Worm (Caenorhabditis elegans) whole organism, L1 larva: Measurements from ENCODE around the gene lag-1.

ENCODE experiments used
- C04F5.9 ChIP-seq: sonication (generic microtip); optimal IDR thresholded peaks from 2 replicates; lab custom pipeline; 2016; ENCODE audit warnings: missing genetic modification characterization, missing compliant biosample characterization
- C16A3.4 ChIP-seq: fragments of 150-350 bp; optimal IDR thresholded peaks from 2 replicates; lab custom pipeline; 2014; ENCODE audit warnings: missing biosample characterization, missing genetic modification characterization
- aha-1 ChIP-seq: fragments of 150-350 bp; optimal IDR thresholded peaks from 2 replicates; lab custom pipeline; 2014; ENCODE audit warnings: missing biosample characterization, missing genetic modification characterization
- alr-1 ChIP-seq: fragments of 200-800 bp; sonication (Bioruptor generic); optimal IDR thresholded peaks from 2 replicates; lab custom pipeline; 2018; ENCODE audit warnings: borderline replicate concordance, mild to moderate bottlenecking, missing genetic modification characterization, missing compliant biosample characterization
- blmp-1 ChIP-seq: fragments of 150-350 bp; optimal IDR thresholded peaks from 2 replicates; lab custom pipeline; 2014; ENCODE audit warnings: missing biosample characterization, missing genetic modification characterization
- ceh-8 ChIP-seq: fragments of 200-800 bp; sonication (Bioruptor generic); optimal IDR thresholded peaks from 2 replicates; lab custom pipeline; 2018; ENCODE audit warnings: mild to moderate bottlenecking, missing genetic modification characterization, moderate library complexity, missing compliant biosample characterization
- ceh-82 ChIP-seq, 3 experiments: fragments of 150-350 bp in 1 of 3; sonication (generic microtip) in 2 of 3; optimal IDR thresholded peaks; 2 replicates each; lab custom pipeline; 2014 to 2017; ENCODE audit warnings: missing biosample characterization in 3 of 3, missing genetic modification characterization in 3 of 3
- ces-1 ChIP-seq: fragments of 150-350 bp; optimal IDR thresholded peaks from 2 replicates; lab custom pipeline; 2014; ENCODE audit warnings: missing biosample characterization, missing genetic modification reagents, missing genetic modification characterization
- dsc-1 ChIP-seq: sonication (generic microtip); optimal IDR thresholded peaks from 2 replicates; lab custom pipeline; 2016; ENCODE audit warnings: mild to moderate bottlenecking, missing genetic modification characterization, missing compliant biosample characterization
- efl-3 ChIP-seq: fragments of 200-800 bp; sonication (Bioruptor generic); optimal IDR thresholded peaks from 2 replicates; lab custom pipeline; 2018; ENCODE audit warnings: mild to moderate bottlenecking, missing genetic modification characterization, missing compliant biosample characterization
- elt-2 ChIP-seq: sonication (generic microtip); optimal IDR thresholded peaks from 2 replicates; lab custom pipeline; 2016; ENCODE audit warnings: missing genetic modification characterization, mild to moderate bottlenecking, inconsistent platforms, missing compliant biosample characterization, missing genetic modification reagents
- elt-3 ChIP-seq, 6 experiments: fragments of 150-350 bp in 1 of 6; sonication (generic microtip); optimal IDR thresholded peaks; 2 replicates each; lab custom pipeline; 2017 to 2018; ENCODE audit warnings: missing biosample characterization in 6 of 6, missing genetic modification characterization in 6 of 6, inconsistent platforms in 1 of 6
- fkh-10 ChIP-seq: sonication (generic microtip); optimal IDR thresholded peaks from 2 replicates; lab custom pipeline; 2017; ENCODE audit warnings: missing biosample characterization, missing genetic modification reagents, missing genetic modification characterization
- fos-1 ChIP-seq: fragments of 150-350 bp; optimal IDR thresholded peaks from 2 replicates; lab custom pipeline; 2014; ENCODE audit warnings: missing biosample characterization, missing genetic modification characterization
- grh-1 ChIP-seq: fragments of 200-800 bp; sonication (Bioruptor generic); IDR thresholded peaks from 2 replicates; pipeline ENCODE4 v1.3.6; 2022; ENCODE audit warnings: missing genetic modification reagents, missing genetic modification characterization, missing compliant biosample characterization
- hlh-17 ChIP-seq: fragments of 200-800 bp; sonication (Bioruptor generic); optimal IDR thresholded peaks from 2 replicates; lab custom pipeline; 2018; ENCODE audit warnings: missing genetic modification characterization, mild to moderate bottlenecking, missing compliant biosample characterization, moderate library complexity, borderline replicate concordance
- irx-1 ChIP-seq: sonication (generic microtip); optimal IDR thresholded peaks from 2 replicates; lab custom pipeline; 2016; ENCODE audit warnings: missing genetic modification characterization, missing compliant biosample characterization
- isw-1 ChIP-seq: fragments of 200-800 bp; sonication (Bioruptor generic); IDR thresholded peaks from 2 replicates; pipeline ENCODE4 v1.3.6; 2022; ENCODE audit warnings: missing genetic modification characterization, missing compliant biosample characterization
- lin-13 ChIP-seq: fragments of 150-350 bp; optimal IDR thresholded peaks from 2 replicates; lab custom pipeline; 2014; ENCODE audit warnings: missing biosample characterization, missing genetic modification reagents, missing genetic modification characterization
- lin-14 ChIP-seq: fragments of 200-800 bp; sonication (Bioruptor generic); optimal IDR thresholded peaks from 2 replicates; lab custom pipeline; 2018; ENCODE audit warnings: mild to moderate bottlenecking, missing genetic modification characterization, moderate library complexity, missing compliant biosample characterization
- lin-15B ChIP-seq: fragments of 150-350 bp; sonication (generic microtip); optimal IDR thresholded peaks from 3 replicates; lab custom pipeline; 2014; ENCODE audit warnings: missing biosample characterization, missing genetic modification characterization
- lin-35 ChIP-seq, 2 experiments: fragments of 150-350 bp; optimal IDR thresholded peaks; 2 replicates each; lab custom pipeline; 2014; ENCODE audit warnings: missing biosample characterization in 2 of 2, missing genetic modification characterization in 2 of 2, missing genetic modification reagents in 2 of 2
- lsy-2 ChIP-seq, 2 experiments: fragments of 150-350 bp; optimal IDR thresholded peaks; 2 replicates each; lab custom pipeline; 2014; ENCODE audit warnings: missing biosample characterization in 2 of 2, missing genetic modification characterization in 2 of 2
- mab-9 ChIP-seq: fragments of 200-800 bp; sonication (Bioruptor generic); IDR thresholded peaks from 2 replicates; pipeline ENCODE4 v1.3.6; 2022; ENCODE audit warnings: missing genetic modification reagents, missing genetic modification characterization, missing compliant biosample characterization
- mdl-1 ChIP-seq, 2 experiments: fragments of 150-350 bp; optimal IDR thresholded peaks; 2 replicates each; lab custom pipeline; 2014 to 2017; ENCODE audit warnings: missing biosample characterization in 2 of 2, missing genetic modification characterization in 2 of 2, inconsistent platforms in 1 of 2
- mef-2 ChIP-seq: fragments of 150-350 bp; optimal IDR thresholded peaks from 2 replicates; lab custom pipeline; 2014; ENCODE audit warnings: missing biosample characterization, missing genetic modification characterization
- nhr-11 ChIP-seq: fragments of 150-350 bp; optimal IDR thresholded peaks from 2 replicates; lab custom pipeline; 2014; ENCODE audit warnings: missing biosample characterization, missing genetic modification characterization
- nhr-237 ChIP-seq: fragments of 150-350 bp; optimal IDR thresholded peaks from 2 replicates; lab custom pipeline; 2014; ENCODE audit warnings: missing biosample characterization, missing genetic modification characterization
- nhr-28 ChIP-seq: fragments of 150-350 bp; optimal IDR thresholded peaks from 2 replicates; lab custom pipeline; 2014; ENCODE audit warnings: missing biosample characterization, missing genetic modification characterization
- nhr-47 ChIP-seq: sonication (generic microtip); optimal IDR thresholded peaks from 2 replicates; lab custom pipeline; 2016; ENCODE audit warnings: mild to moderate bottlenecking, missing genetic modification characterization, moderate library complexity, missing compliant biosample characterization
- nhr-71 ChIP-seq: sonication (generic microtip); optimal IDR thresholded peaks from 2 replicates; lab custom pipeline; 2016; ENCODE audit warnings: mild to moderate bottlenecking, missing genetic modification characterization, moderate library complexity, missing compliant biosample characterization
- nhr-76 ChIP-seq: sonication (generic microtip); optimal IDR thresholded peaks from 2 replicates; lab custom pipeline; 2017; ENCODE audit warnings: missing biosample characterization, missing genetic modification characterization
- nhr-84 ChIP-seq: sonication (generic microtip); optimal IDR thresholded peaks from 2 replicates; lab custom pipeline; 2017; ENCODE audit warnings: missing biosample characterization, missing genetic modification characterization
- nhr-85 ChIP-seq: sonication (generic microtip); peaks from one replicate; lab custom pipeline; 2016; ENCODE audit warnings: missing genetic modification characterization, inconsistent platforms, missing compliant biosample characterization
- nhr-90 ChIP-seq: sonication (generic microtip); optimal IDR thresholded peaks from 2 replicates; lab custom pipeline; 2016; ENCODE audit warnings: mild to moderate bottlenecking, missing genetic modification characterization, missing compliant biosample characterization; ENCODE audit not compliant: poor library complexity
- rnt-1 ChIP-seq: sonication (generic microtip); optimal IDR thresholded peaks from 2 replicates; lab custom pipeline; 2016; ENCODE audit warnings: mild to moderate bottlenecking, missing genetic modification characterization, moderate library complexity, missing compliant biosample characterization
- skn-1 ChIP-seq: fragments of 150-350 bp; optimal IDR thresholded peaks from 2 replicates; lab custom pipeline; 2014; ENCODE audit warnings: missing biosample characterization, missing genetic modification characterization
- sox-4 ChIP-seq: sonication (generic microtip); optimal IDR thresholded peaks from 2 replicates; lab custom pipeline; 2016; ENCODE audit warnings: missing genetic modification characterization, missing compliant biosample characterization
- sptf-1 ChIP-seq: fragments of 150-350 bp; optimal IDR thresholded peaks from 2 replicates; lab custom pipeline; 2014; ENCODE audit warnings: missing biosample characterization, missing genetic modification characterization
- sup-37 ChIP-seq: fragments of 200-800 bp; sonication (Bioruptor generic); optimal IDR thresholded peaks from 2 replicates; lab custom pipeline; 2018; ENCODE audit warnings: mild to moderate bottlenecking, missing genetic modification characterization, missing compliant biosample characterization
- swsn-7 ChIP-seq: sonication (generic microtip); optimal IDR thresholded peaks from 2 replicates; lab custom pipeline; 2016; ENCODE audit warnings: missing genetic modification characterization, missing compliant biosample characterization
- unc-130 ChIP-seq: fragments of 150-350 bp; optimal IDR thresholded peaks from 2 replicates; lab custom pipeline; 2017; ENCODE audit warnings: missing biosample characterization, missing genetic modification characterization, inconsistent platforms
- unc-30 ChIP-seq: sonication (generic microtip); optimal IDR thresholded peaks from 2 replicates; lab custom pipeline; 2017; ENCODE audit warnings: missing biosample characterization, missing genetic modification characterization
- unc-62 ChIP-seq: fragments of 150-350 bp; optimal IDR thresholded peaks from 2 replicates; lab custom pipeline; 2014; ENCODE audit warnings: missing biosample characterization, missing genetic modification reagents, missing genetic modification characterization
- unc-86 ChIP-seq: sonication (generic microtip); optimal IDR thresholded peaks from 2 replicates; lab custom pipeline; 2016; ENCODE audit warnings: missing genetic modification characterization, missing compliant biosample characterization
- unc-98 ChIP-seq: fragments of 200-800 bp; sonication (Bioruptor generic); IDR thresholded peaks from 2 replicates; pipeline ENCODE4 v1.3.6; 2022; ENCODE audit warnings: missing genetic modification characterization, missing compliant biosample characterization
- vab-15 ChIP-seq: sonication (generic microtip); optimal IDR thresholded peaks from 2 replicates; lab custom pipeline; 2017; ENCODE audit warnings: missing genotype, mild to moderate bottlenecking, missing genetic modification characterization, missing compliant biosample characterization
- zip-4 ChIP-seq: fragments of 200-800 bp; sonication (Bioruptor generic); optimal IDR thresholded peaks from 2 replicates; lab custom pipeline; 2018; ENCODE audit warnings: mild to moderate bottlenecking, missing genetic modification characterization, moderate library complexity, missing compliant biosample characterization

lag-1 gene

ce11 chrIV:6097040-6097928, 2.1 kb downstream of the lag-1 start (continued):
- TF ChIP-seq lin-14 (GFP tag; lab: Kevin White, UChicago) (peak; percentile 100), nhr-47 (tag; lab: Kevin White, UChicago) (peak; percentile 77), lin-35 (GFP tag; optimal IDR thresholded peaks at IDR 0.05; lab: Kevin White, UChicago) (peak; percentile 59 to 68), fkh-10 (GFP tag; lab: Kevin White, UChicago) (peak; percentile 63), lin-15B (no peak), lin-13 (GFP tag; lab: Kevin White, UChicago) (peak; percentile 47), unc-98 (GFP tag; lab: Robert Waterston, UW) (no peak), sptf-1 (tag; lab: Kevin White, UChicago) (no peak), vab-15 (tag; lab: Kevin White, UChicago) (no peak), dsc-1 (tag; lab: Kevin White, UChicago) (peak; percentile 51), fos-1 (tag; lab: Kevin White, UChicago) (no peak), C16A3.4 (tag; lab: Kevin White, UChicago) (peak; percentile 41), nhr-71 (peak; percentile 92), mdl-1 (tag; optimal IDR thresholded peaks at IDR 0.05; lab: Kevin White, UChicago) (peak in 1 of 2 experiments; percentile 81), ces-1 (GFP tag; lab: Kevin White, UChicago) (no peak), hlh-17 (GFP tag; lab: Kevin White, UChicago) (no peak), unc-86 (peak; percentile 68), sup-37 (GFP tag; lab: Kevin White, UChicago) (no peak), ceh-8 (GFP tag; lab: Kevin White, UChicago) (no peak), isw-1 (peak; percentile 47), ceh-82 (tag; optimal IDR thresholded peaks at IDR 0.05; lab: Kevin White, UChicago) (peak in 2 of 3 experiments; percentile 25 to 69), sox-4 (tag; lab: Kevin White, UChicago) (no peak), swsn-7 (tag; lab: Kevin White, UChicago) (peak; percentile 84), unc-62 (GFP tag; lab: Kevin White, UChicago) (no peak), grh-1 (GFP tag; lab: Robert Waterston, UW) (peak; percentile 70), nhr-84 (no peak), skn-1 (tag; lab: Kevin White, UChicago) (peak; percentile 71), efl-3 (no peak), alr-1 (no peak), irx-1 (tag; lab: Kevin White, UChicago) (peak; percentile 56), nhr-90 (tag; lab: Kevin White, UChicago) (peak; percentile 79), nhr-28 (no peak), elt-3 (tag; optimal IDR thresholded peaks at IDR 0.05; lab: Kevin White, UChicago) (peak; percentile 22 to 54 (median 42))

DNA sequence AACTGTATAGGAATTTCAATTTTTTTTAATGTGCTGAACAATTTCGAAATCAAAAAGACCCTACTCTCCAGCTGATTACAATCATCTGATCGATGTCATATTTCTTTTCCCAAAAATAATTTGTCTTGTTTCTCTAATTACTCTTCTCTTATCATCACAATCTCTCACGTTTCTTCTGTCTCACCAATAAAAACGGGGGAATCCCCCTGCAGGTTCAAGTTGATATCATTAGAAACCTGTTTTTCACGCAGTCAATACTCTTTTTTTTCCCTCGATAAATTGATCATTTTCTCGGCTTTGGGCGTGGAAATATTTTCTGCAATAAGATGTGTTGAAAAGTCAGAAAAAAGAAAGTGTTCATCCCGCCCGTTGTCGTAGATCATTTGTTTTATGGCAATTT, 4.6 kb downstream of the lag-1 start:
- TF ChIP-seq lin-13 (GFP tag; lab: Kevin White, UChicago): no peak
- TF ChIP-seq unc-98 (GFP tag; lab: Robert Waterston, UW): no peak
- TF ChIP-seq mdl-1 (tag; optimal IDR thresholded peaks at IDR 0.05; lab: Kevin White, UChicago): peak in 1 of 2 experiments; percentile 56
- TF ChIP-seq rnt-1 (tag; lab: Kevin White, UChicago): no peak
- no peak for TF ChIP-seq mef-2
- no peak for TF ChIP-seq efl-3
- no peak for TF ChIP-seq nhr-84
- peak; percentile 69 for TF ChIP-seq skn-1 (tag; lab: Kevin White, UChicago)
- peak; percentile 41 for TF ChIP-seq unc-130 (tag; lab: Kevin White, UChicago)
- no peak for TF ChIP-seq nhr-28
- peak; percentile 19 to 72 for TF ChIP-seq lsy-2 (tag; optimal IDR thresholded peaks at IDR 0.05; lab: Kevin White, UChicago)
- no peak for TF ChIP-seq C04F5.9
- TF ChIP-seq elt-2 (tag; lab: Kevin White, UChicago): peak; percentile 59
- TF ChIP-seq unc-86: no peak
- TF ChIP-seq mab-9 (GFP tag; lab: Robert Waterston, UW): no peak
- TF ChIP-seq irx-1 (tag; lab: Kevin White, UChicago): no peak
- TF ChIP-seq unc-30 (tag; lab: Kevin White, UChicago): no peak
- peak; percentile 89 for TF ChIP-seq blmp-1
- TF ChIP-seq sox-4 (tag; lab: Kevin White, UChicago): no peak
- TF ChIP-seq nhr-237 (tag; lab: Kevin White, UChicago): no peak
- no peak for TF ChIP-seq lin-15B
- no peak for TF ChIP-seq zip-4 (GFP tag; lab: Kevin White, UChicago)
- TF ChIP-seq elt-3 (tag; optimal IDR thresholded peaks at IDR 0.05; lab: Kevin White, UChicago): peak; percentile 52 to 95 (median 86)
- TF ChIP-seq nhr-90 (tag; lab: Kevin White, UChicago): peak; percentile 77
- no peak for TF ChIP-seq unc-62 (GFP tag; lab: Kevin White, UChicago)
- no peak for TF ChIP-seq nhr-76
- TF ChIP-seq nhr-85 (tag; lab: Kevin White, UChicago): peak; percentile 98
- no peak for TF ChIP-seq nhr-11 (tag; lab: Kevin White, UChicago)
- TF ChIP-seq aha-1: no peak
